Fruit fly (Drosophila melanogaster): ENCODE measurements around the gene AsnS.
A peak's percentile ranks its signal among the peaks of the same experiment; 100 is the strongest.

AsnS gene

dm6 chr3L:21205496-21205824, 32.5 kb downstream of the AsnS start (continued):
- TF ChIP-seq CG30403 (GFP tag; optimal IDR thresholded peaks at IDR 0.05) (no peak), CG8290 (GFP tag; optimal IDR thresholded peaks at IDR 0.05) (no peak), CG8290 (tag; optimal IDR thresholded peaks at IDR 0.05) (peak in 1 of 2 experiments; percentile 43), NFAT (GFP tag; IDR thresholded peaks at IDR 0.05) (peak; percentile 50; the same call in 1 of the 2 replicates), HmgD (GFP tag; optimal IDR thresholded peaks at IDR 0.05) (no peak), Med (GFP tag) (peak; percentile 72), CG14050 (GFP tag; IDR thresholded peaks at IDR 0.05) (no peak), BEAF-32 (GFP tag; optimal IDR thresholded peaks at IDR 0.05) (no peak), Jarid2 (GFP tag; optimal IDR thresholded peaks at IDR 0.05) (peak; percentile 65), Bgb (GFP tag; IDR thresholded peaks at IDR 0.05; ENCODE audit: partially characterized antibody) (peak; percentile 58; the same call in 1 of the 2 replicates), zen (tag; optimal IDR thresholded peaks at IDR 0.05) (no peak), CG3163 (GFP tag; optimal IDR thresholded peaks at IDR 0.05) (no peak), caup (GFP tag; optimal IDR thresholded peaks at IDR 0.05; ENCODE audit: severe bottlenecking) (no peak), CG11398 (GFP tag; optimal IDR thresholded peaks at IDR 0.05) (no peak), MESR4 (GFP tag; optimal IDR thresholded peaks at IDR 0.05) (no peak), Ets65A (GFP tag) (peak; percentile 42), sens (GFP tag) (no peak), HLH54F (GFP tag; optimal IDR thresholded peaks at IDR 0.05) (no peak), CG34224 (GFP tag; IDR thresholded peaks at IDR 0.05; ENCODE audit: partially characterized antibody) (peak; percentile 42; the same call in 1 of the 3 replicates), E2f1 (GFP tag; IDR thresholded peaks at IDR 0.05) (no peak), CG18262 (tag; optimal IDR thresholded peaks at IDR 0.05) (no peak), Dp (GFP tag; optimal IDR thresholded peaks at IDR 0.05) (no peak), ash1 (GFP tag; optimal IDR thresholded peaks at IDR 0.05) (no peak), Hr3 (GFP tag; optimal IDR thresholded peaks at IDR 0.05) (no peak), chinmo (GFP tag; IDR thresholded peaks at IDR 0.05; ENCODE audit: partially characterized antibody) (0 out of 4 replicates have a peak, but pooled peaks have one; percentile 93), CG7357 (GFP tag; IDR thresholded peaks at IDR 0.05) (no peak), CG8089 (GFP tag; optimal IDR thresholded peaks at IDR 0.05) (no peak), CG8359 (GFP tag; optimal IDR thresholded peaks at IDR 0.05; ENCODE audit: borderline replicate concordance) (no peak), H15 (GFP tag; IDR thresholded peaks at IDR 0.05) (no peak), CG34422 (GFP tag; IDR thresholded peaks at IDR 0.05) (0 out of 3 replicates have a peak, but pooled peaks have one; percentile 13), nmo (GFP tag; optimal IDR thresholded peaks at IDR 0.05) (no peak), CG13775 (GFP tag; optimal IDR thresholded peaks at IDR 0.05) (no peak), lbe (GFP tag; optimal IDR thresholded peaks at IDR 0.05) (no peak), unc-4 (GFP tag; IDR thresholded peaks at IDR 0.05; ENCODE audit: partially characterized antibody) (0 out of 2 replicates have a peak, but pooled peaks have one; percentile 7), crc (GFP tag; optimal IDR thresholded peaks at IDR 0.05) (no peak), Atf3 (GFP tag; optimal IDR thresholded peaks at IDR 0.05) (no peak), Trl (optimal IDR thresholded peaks at IDR 0.05) (no peak), Trl (GFP tag; optimal IDR thresholded peaks at IDR 0.05) (no peak), ab (GFP tag; optimal IDR thresholded peaks at IDR 0.05) (no peak), CG2202 (tag; optimal IDR thresholded peaks at IDR 0.05) (no peak), CG15011 (GFP tag; optimal IDR thresholded peaks at IDR 0.05) (no peak), MTF-1 (GFP tag; optimal IDR thresholded peaks at IDR 0.05; ENCODE audit: borderline replicate concordance) (no peak), Kr (GFP tag; optimal IDR thresholded peaks at IDR 0.05) (no peak), CG9932 (GFP tag; IDR thresholded peaks at IDR 0.05) (peak; percentile 39; the same call in 1 of the 2 replicates), Usf (GFP tag; optimal IDR thresholded peaks at IDR 0.05) (no peak), CG18011 (GFP tag; optimal IDR thresholded peaks at IDR 0.05) (no peak), Pdp1 (GFP tag; optimal IDR thresholded peaks at IDR 0.05) (no peak), vvl (GFP tag; IDR thresholded peaks at IDR 0.05) (no peak; the same call in 1 of the 2 replicates), klu (GFP tag; IDR thresholded peaks at IDR 0.05) (no peak), CG11456 (GFP tag; IDR thresholded peaks at IDR 0.05) (no peak), CG9797 (GFP tag; optimal IDR thresholded peaks at IDR 0.05) (no peak), pum (GFP tag; optimal IDR thresholded peaks at IDR 0.05) (no peak)
